Worm (Caenorhabditis elegans) whole organism, mixed stage, embryonic: ENCODE data around the gene ndub-3.

Experiments used
- M03D4.4 ChIP-seq: sonication (generic microtip); optimal IDR thresholded peaks from 2 replicates; lab custom pipeline; 2017; ENCODE audit warnings: mild to moderate bottlenecking, missing genetic modification characterization, missing compliant biosample characterization
- bed-3 ChIP-seq: fragments of 200-800 bp; sonication (Bioruptor generic); optimal IDR thresholded peaks from 3 replicates; lab custom pipeline; 2018; ENCODE audit warnings: mild to moderate bottlenecking, missing genetic modification characterization, moderate library complexity, missing compliant biosample characterization
- blmp-1 ChIP-seq: fragments of 150-350 bp; optimal IDR thresholded peaks from 2 replicates; lab custom pipeline; 2014; ENCODE audit warnings: missing biosample characterization, missing genetic modification characterization
- ceh-43 ChIP-seq: fragments of 200-800 bp; sonication (Bioruptor generic); optimal IDR thresholded peaks from 2 replicates; lab custom pipeline; 2018; ENCODE audit warnings: mild to moderate bottlenecking, missing genetic modification characterization, moderate library complexity, missing compliant biosample characterization
- ceh-83 ChIP-seq: fragments of 200-800 bp; sonication (Bioruptor generic); optimal IDR thresholded peaks from 2 replicates; lab custom pipeline; 2018; ENCODE audit warnings: mild to moderate bottlenecking, missing genetic modification characterization, missing compliant biosample characterization
- ces-1 ChIP-seq: fragments of 150-350 bp; optimal IDR thresholded peaks from 2 replicates; lab custom pipeline; 2014; ENCODE audit warnings: missing biosample characterization, missing genetic modification reagents, missing genetic modification characterization
- drap-1 ChIP-seq: fragments of 200-800 bp; sonication (Bioruptor generic); optimal IDR thresholded peaks from 3 replicates; lab custom pipeline; 2018; ENCODE audit warnings: mild to moderate bottlenecking, missing genetic modification characterization, missing compliant biosample characterization
- elt-1 ChIP-seq: sonication (generic microtip); optimal IDR thresholded peaks from 2 replicates; lab custom pipeline; 2017; ENCODE audit warnings: missing genetic modification characterization, mild to moderate bottlenecking, missing compliant biosample characterization, antibody characterized with exemption, moderate library complexity, borderline replicate concordance; ENCODE audit not compliant: insufficient read depth
- elt-3 ChIP-seq: fragments of 150-350 bp; optimal IDR thresholded peaks from 2 replicates; lab custom pipeline; 2014; ENCODE audit warnings: missing biosample characterization, missing genetic modification characterization
- flh-1 ChIP-seq: fragments of 200-800 bp; sonication (Bioruptor generic); optimal IDR thresholded peaks from 2 replicates; lab custom pipeline; 2018; ENCODE audit warnings: mild to moderate bottlenecking, missing genetic modification characterization, moderate library complexity, missing compliant biosample characterization
- ham-2 ChIP-seq: fragments of 200-800 bp; sonication (Bioruptor generic); optimal IDR thresholded peaks from 2 replicates; lab custom pipeline; 2018; ENCODE audit warnings: mild to moderate bottlenecking, missing genetic modification characterization, missing compliant biosample characterization
- hlh-1 ChIP-seq: fragments of 150-350 bp; optimal IDR thresholded peaks from 2 replicates; lab custom pipeline; 2014; ENCODE audit warnings: missing biosample characterization, missing genetic modification reagents, missing genetic modification characterization
- lin-13 ChIP-seq: fragments of 150-350 bp; optimal IDR thresholded peaks from 2 replicates; lab custom pipeline; 2014; ENCODE audit warnings: missing biosample characterization, missing genetic modification characterization
- lin-32 ChIP-seq: fragments of 200-800 bp; sonication (Bioruptor generic); optimal IDR thresholded peaks from 2 replicates; lab custom pipeline; 2018; ENCODE audit warnings: mild to moderate bottlenecking, missing genetic modification characterization, missing compliant biosample characterization
- lsy-2 ChIP-seq: fragments of 150-350 bp; optimal IDR thresholded peaks from 2 replicates; lab custom pipeline; 2014; ENCODE audit warnings: missing biosample characterization, missing genetic modification characterization
- mab-5 ChIP-seq: fragments of 150-350 bp; optimal IDR thresholded peaks from 2 replicates; lab custom pipeline; 2014; ENCODE audit warnings: missing biosample characterization, missing genetic modification characterization
- mep-1 ChIP-seq: fragments of 150-350 bp; optimal IDR thresholded peaks from 2 replicates; lab custom pipeline; 2017; ENCODE audit warnings: missing biosample characterization, missing genetic modification reagents, missing genetic modification characterization, inconsistent platforms
- mls-2 ChIP-seq: sonication (generic microtip); optimal IDR thresholded peaks from 2 replicates; lab custom pipeline; 2016; ENCODE audit warnings: mild to moderate bottlenecking, missing genetic modification characterization, moderate library complexity, missing compliant biosample characterization
- nhr-12 ChIP-seq: fragments of 150-350 bp; optimal IDR thresholded peaks from 2 replicates; lab custom pipeline; 2014; ENCODE audit warnings: missing biosample characterization, missing genetic modification characterization
- nhr-2 ChIP-seq: fragments of 150-350 bp; optimal IDR thresholded peaks from 2 replicates; lab custom pipeline; 2014; ENCODE audit warnings: missing biosample characterization, missing genetic modification characterization
- nhr-237 ChIP-seq: fragments of 150-350 bp; optimal IDR thresholded peaks from 2 replicates; lab custom pipeline; 2014; ENCODE audit warnings: missing biosample characterization, missing genetic modification characterization
- nhr-76 ChIP-seq: sonication (generic microtip); optimal IDR thresholded peaks from 2 replicates; lab custom pipeline; 2017; ENCODE audit warnings: missing biosample characterization, missing genetic modification characterization
- sem-2 ChIP-seq: fragments of 200-800 bp; sonication (Bioruptor generic); optimal IDR thresholded peaks from 2 replicates; lab custom pipeline; 2018; ENCODE audit warnings: mild to moderate bottlenecking, missing genetic modification characterization, missing compliant biosample characterization
- snpc-4 ChIP-seq: fragments of 150-350 bp; optimal IDR thresholded peaks from 2 replicates; lab custom pipeline; 2014; ENCODE audit warnings: missing biosample characterization, missing genetic modification characterization
- tbx-8 ChIP-seq: fragments of 200-800 bp; sonication (Bioruptor generic); optimal IDR thresholded peaks from 2 replicates; lab custom pipeline; 2018; ENCODE audit warnings: mild to moderate bottlenecking, missing genetic modification characterization, moderate library complexity, missing compliant biosample characterization
- unc-120 ChIP-seq: sonication (generic microtip); optimal IDR thresholded peaks from 2 replicates; lab custom pipeline; 2017; ENCODE audit warnings: missing genetic modification characterization, missing compliant biosample characterization; ENCODE audit not compliant: poor library complexity, severe bottlenecking
- unc-39 ChIP-seq: fragments of 150-350 bp; optimal IDR thresholded peaks from 2 replicates; lab custom pipeline; 2014; ENCODE audit warnings: missing biosample characterization, missing genetic modification characterization
- unc-62 ChIP-seq: fragments of 150-350 bp; optimal IDR thresholded peaks from 2 replicates; lab custom pipeline; 2014; ENCODE audit warnings: missing biosample characterization, missing genetic modification reagents, missing genetic modification characterization
- zip-8 ChIP-seq: fragments of 150-350 bp; optimal IDR thresholded peaks from 2 replicates; lab custom pipeline; 2014; ENCODE audit warnings: missing biosample characterization, missing genetic modification characterization
- ztf-11 ChIP-seq: fragments of 150-350 bp; optimal IDR thresholded peaks from 2 replicates; lab custom pipeline; 2014; ENCODE audit warnings: missing biosample characterization, missing genetic modification characterization

Gene ndub-3

ce11 chrII:8938907-8939622 is 25.6 kb downstream of the ndub-3 start:
- TF ChIP-seq ceh-43 (GFP tag; lab: Kevin White, UChicago) (no peak), ceh-83 (no peak), snpc-4 (tag; lab: Kevin White, UChicago) (no peak), ham-2 (GFP tag; lab: Kevin White, UChicago) (no peak), drap-1 (GFP tag; lab: Kevin White, UChicago) (no peak), lsy-2 (tag; lab: Kevin White, UChicago) (no peak), unc-120 (no peak), nhr-76 (tag; lab: Kevin White, UChicago) (no peak), nhr-2 (tag; lab: Kevin White, UChicago) (no peak), bed-3 (GFP tag; lab: Kevin White, UChicago) (no peak), elt-1 (tag; lab: Kevin White, UChicago) (no peak), elt-3 (tag; lab: Kevin White, UChicago) (no peak), unc-39 (no peak), lin-13 (tag; lab: Kevin White, UChicago) (no peak), mab-5 (no peak), mep-1 (tag; lab: Kevin White, UChicago) (no peak), mls-2 (no peak), nhr-12 (no peak)

- TF ChIP-seq lsy-2 (tag; lab: Kevin White, UChicago) (no peak), unc-62 (GFP tag; lab: Kevin White, UChicago) (no peak), lin-32 (GFP tag; lab: Kevin White, UChicago) (no peak), nhr-76 (tag; lab: Kevin White, UChicago) (no peak), hlh-1 (no peak), mab-5 (no peak), ham-2 (GFP tag; lab: Kevin White, UChicago) (no peak), drap-1 (GFP tag; lab: Kevin White, UChicago) (no peak), blmp-1 (tag; lab: Kevin White, UChicago) (no peak), ztf-11 (tag; lab: Kevin White, UChicago) (no peak)
Measured at ce11 chrII:8933693-8934432, 30.8 kb downstream of the ndub-3 start, which contains the start of gene T21B10.3. T21B10.3 (plus strand) TSS chrII:8934382.

- no peak for TF ChIP-seq nhr-237 (tag; lab: Kevin White, UChicago)
Measured at ce11 chrII:8932392-8932791, 32.3 kb downstream of the ndub-3 start.

ce11 chrII:8931405-8932149 is 33.1 kb downstream of the ndub-3 start:
- TF ChIP-seq M03D4.4 (tag; lab: Kevin White, UChicago) (no peak), flh-1 (no peak), lin-32 (GFP tag; lab: Kevin White, UChicago) (no peak), sem-2 (GFP tag; lab: Kevin White, UChicago) (no peak), ztf-11 (tag; lab: Kevin White, UChicago) (no peak), ces-1 (no peak), ceh-43 (GFP tag; lab: Kevin White, UChicago) (no peak), snpc-4 (tag; lab: Kevin White, UChicago) (no peak), ham-2 (GFP tag; lab: Kevin White, UChicago) (no peak), tbx-8 (no peak), zip-8 (tag; lab: Kevin White, UChicago) (no peak)
